Worm (Caenorhabditis elegans): ENCODE measurements around the gene srlf-12.

Gene srlf-12

DNA sequence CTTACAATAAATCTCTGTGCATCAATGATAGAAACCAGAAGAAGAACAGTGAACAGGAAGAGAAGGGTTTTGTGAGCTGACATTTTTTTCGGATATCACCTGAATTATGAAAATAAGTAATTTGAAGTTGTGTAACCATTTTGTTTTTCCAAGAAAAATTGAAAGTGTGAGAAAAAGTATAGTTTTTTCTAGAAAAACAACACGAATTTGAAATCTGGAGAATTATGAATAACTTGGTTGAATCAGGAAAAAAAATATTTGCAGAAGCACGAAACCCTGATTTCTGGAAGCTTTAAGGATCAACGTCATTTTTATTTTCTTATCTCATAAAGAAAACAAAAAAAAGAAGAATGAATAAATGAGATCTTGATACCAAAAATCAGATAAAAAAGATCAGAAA is 17.4 kb downstream of the srlf-12 start, which contains the start of gene F13E9.12:
F13E9.12 (minus strand) TSS at position 101 of the 400 bp plus-strand sequence.
- TF ChIP-seq ztf-11 (tag; optimal IDR thresholded peaks at IDR 0.05): no peak
- TF ChIP-seq ceh-43 (GFP tag; optimal IDR thresholded peaks at IDR 0.05): no peak
- TF ChIP-seq elt-3 (tag; optimal IDR thresholded peaks at IDR 0.05): no peak
- no peak for TF ChIP-seq mab-5 (tag; optimal IDR thresholded peaks at IDR 0.05)
- TF ChIP-seq nhr-2 (tag; optimal IDR thresholded peaks at IDR 0.05): no peak
- no peak for TF ChIP-seq drap-1 (GFP tag; optimal IDR thresholded peaks at IDR 0.05)
- TF ChIP-seq sem-2 (GFP tag; optimal IDR thresholded peaks at IDR 0.05): no peak
- no peak for TF ChIP-seq ces-1 (GFP tag; optimal IDR thresholded peaks at IDR 0.05)
- no peak for TF ChIP-seq nhr-76 (tag; optimal IDR thresholded peaks at IDR 0.05)
- no peak for TF ChIP-seq unc-39 (tag; optimal IDR thresholded peaks at IDR 0.05)
- TF ChIP-seq nhr-28 (tag; optimal IDR thresholded peaks at IDR 0.05): no peak
- TF ChIP-seq mls-2 (tag; optimal IDR thresholded peaks at IDR 0.05): no peak
- no peak for TF ChIP-seq bed-3 (GFP tag; optimal IDR thresholded peaks at IDR 0.05)
- no peak for TF ChIP-seq M03D4.4 (tag; optimal IDR thresholded peaks at IDR 0.05)
- TF ChIP-seq ceh-39 (tag; optimal IDR thresholded peaks at IDR 0.05): no peak
- no peak for TF ChIP-seq lsy-2 (tag; optimal IDR thresholded peaks at IDR 0.05)
- TF ChIP-seq elt-1 (tag; optimal IDR thresholded peaks at IDR 0.05; ENCODE audit: borderline replicate concordance, insufficient read depth): no peak
- no peak for TF ChIP-seq zip-8 (tag; optimal IDR thresholded peaks at IDR 0.05)
- TF ChIP-seq lin-13 (tag; optimal IDR thresholded peaks at IDR 0.05): no peak
- TF ChIP-seq sptf-1 (tag; optimal IDR thresholded peaks at IDR 0.05): no peak

- TF ChIP-seq mep-1 (tag; optimal IDR thresholded peaks at IDR 0.05) (no peak), ces-1 (GFP tag; optimal IDR thresholded peaks at IDR 0.05) (peak; percentile 57), lin-32 (GFP tag; optimal IDR thresholded peaks at IDR 0.05) (no peak)
Observed at ce11 chrIV:10870158-10870557, 21.7 kb downstream of the srlf-12 start.

DNA sequence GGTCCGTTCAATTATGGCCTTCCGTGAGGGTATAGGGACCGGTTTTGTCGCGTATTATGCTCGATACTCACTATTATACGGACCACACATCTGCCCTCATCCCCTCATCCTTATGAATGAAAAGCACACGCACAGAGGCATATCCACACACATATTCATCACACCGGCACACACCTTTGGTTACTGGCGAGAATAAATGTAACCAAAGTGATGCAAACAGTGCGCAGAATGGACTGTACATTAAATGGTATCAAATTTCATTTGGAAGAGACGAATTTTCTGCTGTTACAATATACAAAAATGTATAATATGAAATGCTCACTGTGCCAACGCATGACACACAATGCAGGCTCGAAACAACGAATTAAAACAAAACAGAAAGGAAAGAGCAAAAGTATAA is 22.3 kb downstream of the srlf-12 start:
- TF ChIP-seq nhr-2 (tag; optimal IDR thresholded peaks at IDR 0.05) (peak; percentile 28), tbx-8 (GFP tag; optimal IDR thresholded peaks at IDR 0.05) (no peak)

DNA sequence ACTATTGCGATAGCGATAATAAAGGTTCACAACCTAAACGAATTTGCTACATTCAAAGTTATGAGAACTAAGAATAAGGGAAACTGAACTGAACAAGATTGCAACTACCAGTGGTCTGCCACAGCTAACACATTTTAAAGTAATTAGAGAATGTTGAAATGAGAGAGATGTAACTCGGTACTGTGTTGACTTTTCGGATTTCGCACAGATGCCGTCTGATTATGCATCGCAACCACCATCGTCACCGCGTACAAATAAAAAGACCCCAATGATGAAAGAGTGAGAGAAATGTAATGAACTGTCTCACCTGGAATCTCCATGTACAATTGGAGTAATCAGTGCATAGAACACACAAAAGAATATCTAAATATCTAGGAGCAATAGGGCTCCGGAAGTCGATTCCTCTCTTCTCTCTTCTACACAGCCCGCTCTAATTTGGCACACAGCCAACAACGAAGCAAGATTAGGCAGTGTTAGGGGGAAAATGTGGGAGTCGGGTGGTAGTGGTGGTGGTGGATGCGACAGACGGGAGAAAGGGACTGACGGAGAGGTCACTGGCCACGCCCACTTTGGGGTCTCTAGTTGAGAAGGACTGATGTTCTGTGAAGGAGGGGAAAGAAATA is 23.2 kb downstream of the srlf-12 start, which contains the start of gene F13E9.11:
F13E9.11 (minus strand) TSS at position 507 of the 623 bp plus-strand sequence.
- no peak for TF ChIP-seq tbx-8 (GFP tag; optimal IDR thresholded peaks at IDR 0.05)
- peak; percentile 7 for TF ChIP-seq ztf-11 (tag; optimal IDR thresholded peaks at IDR 0.05)
- TF ChIP-seq sem-2 (GFP tag; optimal IDR thresholded peaks at IDR 0.05): no peak
- peak; percentile 43 for TF ChIP-seq mep-1 (tag; optimal IDR thresholded peaks at IDR 0.05)
- TF ChIP-seq cnd-1 (tag; optimal IDR thresholded peaks at IDR 0.05): peak; percentile 71
- peak; percentile 37 for TF ChIP-seq ces-1 (GFP tag; optimal IDR thresholded peaks at IDR 0.05)

DNA sequence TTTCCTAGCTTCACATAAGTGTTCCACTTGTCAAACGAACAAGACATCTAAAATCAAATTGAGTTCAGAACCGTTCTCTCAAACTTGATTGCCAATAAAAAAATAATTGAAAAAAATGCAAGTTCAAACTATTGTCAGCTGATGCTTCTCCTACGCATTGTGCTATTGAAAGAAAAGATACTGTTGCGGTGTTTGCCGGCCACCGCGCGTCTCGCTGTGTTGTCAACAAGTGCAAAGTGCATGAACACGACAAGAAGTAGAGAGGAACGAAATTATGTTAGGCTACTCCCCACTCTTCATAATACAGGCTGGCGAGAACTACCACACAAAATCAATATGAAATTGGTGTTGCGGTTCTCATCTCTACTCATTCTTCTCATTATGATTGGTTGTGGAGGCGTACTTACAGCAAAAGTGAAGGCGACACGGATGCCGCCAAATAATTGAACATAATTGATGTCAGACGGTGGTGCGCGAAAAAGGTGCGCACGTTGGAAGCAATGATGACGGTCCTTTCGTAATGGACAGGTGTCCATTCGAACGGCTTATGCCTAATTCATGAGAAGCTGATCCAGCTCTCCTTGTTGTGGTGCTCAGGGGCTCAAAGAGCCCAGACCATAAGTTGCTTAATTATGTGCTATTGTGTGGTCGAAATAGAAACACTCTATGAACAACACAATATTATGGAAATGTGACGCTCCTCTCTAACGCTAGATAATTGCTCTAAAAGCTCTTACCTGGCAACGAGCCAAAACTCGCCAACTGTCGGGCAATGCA is 24.3 kb downstream of the srlf-12 start:
- TF ChIP-seq hlh-1 (tag; optimal IDR thresholded peaks at IDR 0.05) (peak; percentile 2), ceh-83 (GFP tag; optimal IDR thresholded peaks at IDR 0.05) (no peak), mls-2 (tag; optimal IDR thresholded peaks at IDR 0.05) (peak; percentile 71), sem-2 (GFP tag; optimal IDR thresholded peaks at IDR 0.05) (no peak), nhr-76 (tag; optimal IDR thresholded peaks at IDR 0.05) (no peak), tbx-8 (GFP tag; optimal IDR thresholded peaks at IDR 0.05) (no peak), ham-2 (GFP tag; optimal IDR thresholded peaks at IDR 0.05) (peak; percentile 47), mep-1 (tag; optimal IDR thresholded peaks at IDR 0.05) (no peak), ceh-43 (GFP tag; optimal IDR thresholded peaks at IDR 0.05) (peak; percentile 72), ztf-11 (tag; optimal IDR thresholded peaks at IDR 0.05) (no peak), unc-39 (tag; optimal IDR thresholded peaks at IDR 0.05) (no peak), elt-3 (tag; optimal IDR thresholded peaks at IDR 0.05) (no peak), nhr-28 (tag; optimal IDR thresholded peaks at IDR 0.05) (no peak), pha-4 (tag; optimal IDR thresholded peaks at IDR 0.05) (peak; percentile 59), ces-1 (GFP tag; optimal IDR thresholded peaks at IDR 0.05) (peak; percentile 18)

Data from whole organism, mixed stage, embryonic.